Worm (Caenorhabditis elegans) whole organism, young adult: ENCODE data around the gene fbxb-90.

Source experiments
- B0336.3 ChIP-seq: fragments of 200-800 bp; sonication (Bioruptor generic); IDR thresholded peaks from 2 replicates; pipeline ENCODE4 v1.3.6; 2022; ENCODE audit warnings: missing genetic modification characterization, missing compliant biosample characterization
- F37B4.10 ChIP-seq: fragments of 200-800 bp; sonication (Bioruptor generic); IDR thresholded peaks from 2 replicates; pipeline ENCODE4 v1.3.6; 2022; ENCODE audit warnings: missing genetic modification characterization, missing compliant biosample characterization
- ama-1 ChIP-seq, 3 experiments: fragments of 150-350 bp in 1 of 3; sonication (generic microtip) in 2 of 3; optimal IDR thresholded peaks; 2 replicates each; lab custom pipeline; 2014 to 2018; ENCODE audit warnings: missing biosample characterization in 2 of 3, missing genetic modification characterization in 2 of 3, missing genetic modification reagents in 2 of 3
- dpl-1 ChIP-seq: fragments of 150-350 bp; optimal IDR thresholded peaks from 2 replicates; lab custom pipeline; 2014; ENCODE audit warnings: missing biosample characterization, missing genetic modification reagents, missing genetic modification characterization
- efl-1 ChIP-seq: fragments of 150-350 bp; optimal IDR thresholded peaks from 2 replicates; lab custom pipeline; 2014; ENCODE audit warnings: missing biosample characterization, missing genetic modification reagents, missing genetic modification characterization
- egl-44 ChIP-seq: fragments of 200-800 bp; sonication (Bioruptor generic); IDR thresholded peaks from 2 replicates; pipeline ENCODE4 v1.3.6; 2022; ENCODE audit warnings: missing genetic modification reagents, missing genetic modification characterization, missing compliant biosample characterization
- him-1 ChIP-seq: sonication (generic microtip); optimal IDR thresholded peaks from 2 replicates; lab custom pipeline; 2016; ENCODE audit warnings: missing genotype, missing genetic modification reagents, missing genetic modification characterization, missing compliant biosample characterization
- mxl-1 ChIP-seq: sonication (generic microtip); optimal IDR thresholded peaks from 2 replicates; lab custom pipeline; 2016; ENCODE audit warnings: missing genetic modification characterization, missing compliant biosample characterization
- pha-4 ChIP-seq: fragments of 150-350 bp; sonication (generic microtip); optimal IDR thresholded peaks from 2 replicates; lab custom pipeline; 2014; ENCODE audit warnings: missing biosample characterization, missing genetic modification reagents, missing genetic modification characterization
- unc-130 ChIP-seq: sonication (generic microtip); optimal IDR thresholded peaks from 2 replicates; lab custom pipeline; 2016; ENCODE audit warnings: missing genetic modification reagents, missing genetic modification characterization, missing compliant biosample characterization
- unc-62 ChIP-seq: fragments of 150-350 bp; optimal IDR thresholded peaks from 2 replicates; lab custom pipeline; 2014; ENCODE audit warnings: missing biosample characterization, missing genetic modification reagents, missing genetic modification characterization
- ztf-3 ChIP-seq: fragments of 200-800 bp; sonication (Bioruptor generic); optimal IDR thresholded peaks from 2 replicates; lab custom pipeline; 2018; ENCODE audit warnings: mild to moderate bottlenecking, missing genetic modification characterization, missing compliant biosample characterization

DNA sequence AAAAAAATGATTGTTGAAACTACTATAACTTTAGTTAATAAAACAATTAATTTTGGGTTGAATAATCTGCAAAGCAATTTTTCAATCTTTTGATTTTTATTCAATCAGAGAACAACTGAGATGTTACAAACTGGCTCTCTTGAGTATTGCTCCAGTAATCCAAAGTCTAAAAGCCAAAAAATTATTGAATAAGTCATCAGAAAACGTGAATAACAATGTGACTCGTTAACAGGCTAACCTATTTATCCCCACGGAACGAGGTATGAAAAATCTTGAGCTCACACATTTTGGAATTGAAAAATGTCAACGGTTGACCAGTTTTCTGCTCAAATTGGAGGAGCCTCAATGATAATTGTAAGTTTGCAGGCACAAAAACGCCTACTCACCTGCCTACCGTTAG lies 8.9 kb upstream of the fbxb-90 start, which contains the start of gene srx-111:
- TF ChIP-seq egl-44 (GFP tag; lab: Robert Waterston, UW) (no peak), ama-1 (optimal IDR thresholded peaks at IDR 0.05; lab: Kevin White, UChicago) (no peak), ama-1 (GFP tag; optimal IDR thresholded peaks at IDR 0.05; lab: Kevin White, UChicago) (no peak), B0336.3 (GFP tag; lab: Robert Waterston, UW) (no peak), pha-4 (no peak), F37B4.10 (GFP tag; lab: Robert Waterston, UW) (no peak), unc-62 (GFP tag; lab: Kevin White, UChicago) (no peak), him-1 (tag; lab: Kevin White, UChicago) (no peak), efl-1 (GFP tag; lab: Kevin White, UChicago) (no peak), ztf-3 (no peak), unc-130 (no peak), mxl-1 (tag; lab: Kevin White, UChicago) (no peak), dpl-1 (GFP tag; lab: Kevin White, UChicago) (no peak)
